Fruit fly (Drosophila melanogaster) whole organism, adult: ENCODE measurements around the gene CG42597.

Experiments
- CG11617 ChIP-seq: fragments of 200-800 bp; sonication (Bioruptor generic); optimal IDR thresholded peaks from 2 replicates; lab custom pipeline; 2017; ENCODE audit warnings: mild to moderate bottlenecking, missing biosample characterization, missing genetic modification reagents, missing genetic modification characterization
- CG12768 ChIP-seq: fragments of 200-800 bp; sonication (Bioruptor generic); optimal IDR thresholded peaks from 2 replicates; lab custom pipeline; 2017; ENCODE audit warnings: missing biosample characterization, missing genetic modification characterization, mild to moderate bottlenecking, moderate library complexity, missing genetic modification reagents
- CG14711 ChIP-seq: fragments of 200-800 bp; sonication (Bioruptor generic); optimal IDR thresholded peaks from 2 replicates; lab custom pipeline; 2018; ENCODE audit warnings: missing biosample characterization, mild to moderate bottlenecking, missing genetic modification characterization, moderate library complexity
- CG1620 ChIP-seq: fragments of 200-800 bp; sonication (Bioruptor generic); optimal IDR thresholded peaks from 2 replicates; lab custom pipeline; 2016; ENCODE audit warnings: missing biosample characterization, missing genetic modification characterization
- CG33017 ChIP-seq: fragments of 200-800 bp; sonication (Bioruptor generic); optimal IDR thresholded peaks from 2 replicates; lab custom pipeline; 2018; ENCODE audit warnings: missing biosample characterization, mild to moderate bottlenecking, missing genetic modification characterization, moderate library complexity
- CG5204 ChIP-seq: fragments of 200-800 bp; sonication (Bioruptor generic); optimal IDR thresholded peaks from 2 replicates; lab custom pipeline; 2016; ENCODE audit warnings: missing biosample characterization, missing genetic modification characterization
- CG7045 ChIP-seq: fragments of 200-800 bp; sonication (Bioruptor generic); optimal IDR thresholded peaks from 2 replicates; lab custom pipeline; 2017; ENCODE audit warnings: missing biosample characterization, mild to moderate bottlenecking, missing genetic modification characterization
- CG7101 ChIP-seq: fragments of 200-800 bp; sonication (Bioruptor generic); optimal IDR thresholded peaks from 2 replicates; lab custom pipeline; 2018; ENCODE audit warnings: missing biosample characterization, mild to moderate bottlenecking, missing genetic modification characterization, moderate library complexity
- Clk ChIP-seq: fragments of 200-800 bp; sonication (Bioruptor generic); optimal IDR thresholded peaks from 2 replicates; lab custom pipeline; 2017; ENCODE audit warnings: missing biosample characterization, missing genetic modification characterization
- Crg-1 ChIP-seq: fragments of 200-800 bp; sonication (Bioruptor generic); optimal IDR thresholded peaks from 2 replicates; lab custom pipeline; 2016; ENCODE audit warnings: missing biosample characterization, missing genetic modification characterization
- Hr96 ChIP-seq: fragments of 200-800 bp; sonication (Bioruptor generic); optimal IDR thresholded peaks from 2 replicates; lab custom pipeline; 2016; ENCODE audit warnings: missing biosample characterization, missing genetic modification characterization
- Mnt ChIP-seq: fragments of 200-800 bp; sonication (Bioruptor generic); optimal IDR thresholded peaks from 2 replicates; lab custom pipeline; 2016; ENCODE audit warnings: missing biosample characterization, mild to moderate bottlenecking, missing genetic modification characterization
- bab1 ChIP-seq: fragments of 200-800 bp; sonication (Bioruptor generic); optimal IDR thresholded peaks from 3 replicates; lab custom pipeline; 2019; ENCODE audit warnings: missing biosample characterization, mild to moderate bottlenecking, missing genetic modification characterization, moderate library complexity
- cic ChIP-seq: fragments of 200-800 bp; sonication (Bioruptor generic); optimal IDR thresholded peaks from 2 replicates; lab custom pipeline; 2017; ENCODE audit warnings: missing biosample characterization, mild to moderate bottlenecking, missing genetic modification characterization, moderate library complexity
- cnc ChIP-seq, 2 experiments: fragments of >200 bp; optimal IDR thresholded peaks; 2 replicates each; lab custom pipeline; 2017
- kay ChIP-seq: fragments of 200-800 bp; sonication (Bioruptor generic); peaks from one replicate; lab custom pipeline; 2016; ENCODE audit warnings: missing biosample characterization, missing genetic modification characterization, borderline replicate concordance
- ovo ChIP-seq: fragments of 200-800 bp; sonication (Bioruptor generic); optimal IDR thresholded peaks from 2 replicates; lab custom pipeline; 2016; ENCODE audit warnings: missing biosample characterization, missing genetic modification characterization
- pad ChIP-seq: fragments of 200-800 bp; sonication (Bioruptor generic); optimal IDR thresholded peaks from 3 replicates; lab custom pipeline; 2017; ENCODE audit warnings: missing biosample characterization, missing genetic modification characterization, mild to moderate bottlenecking, moderate library complexity, missing genetic modification reagents
- tj ChIP-seq: fragments of 200-800 bp; sonication (Bioruptor generic); optimal IDR thresholded peaks from 3 replicates; lab custom pipeline; 2017; ENCODE audit warnings: missing biosample characterization, mild to moderate bottlenecking, missing genetic modification characterization, moderate library complexity
- toe ChIP-seq: fragments of 200-800 bp; sonication (Bioruptor generic); optimal IDR thresholded peaks from 2 replicates; lab custom pipeline; 2016; ENCODE audit warnings: missing biosample characterization, missing genetic modification characterization

CG42597 gene

DNA sequence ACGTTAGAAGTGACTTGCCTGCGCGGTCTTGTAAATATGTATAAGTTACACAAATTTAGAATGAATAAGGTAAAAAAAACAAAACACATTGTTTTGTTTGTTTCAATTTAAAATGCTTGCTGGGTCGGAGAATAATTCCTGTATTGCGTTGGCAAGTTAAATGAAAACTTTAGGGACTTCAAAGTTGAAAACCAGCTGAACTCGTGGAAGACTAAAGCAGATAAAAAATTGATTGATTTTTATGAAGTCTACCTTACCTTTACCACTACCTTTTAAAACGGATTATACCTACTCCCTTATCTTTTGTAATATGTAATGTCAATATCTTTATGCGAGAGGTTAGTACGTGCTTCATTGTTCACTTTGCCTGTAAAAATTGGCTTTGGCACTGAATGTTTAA is at the start of gene CG42597:
Gene CG42597, minus strand, starts transcription at position 101 of the 400 bp plus-strand sequence.
- no peak for TF ChIP-seq cic (GFP tag; lab: Kevin White, UChicago)
- no peak for TF ChIP-seq kay (GFP tag; lab: Kevin White, UChicago)
- no peak for TF ChIP-seq CG33017
- TF ChIP-seq Crg-1 (GFP tag; lab: Kevin White, UChicago): no peak
- no peak for TF ChIP-seq CG14711 (tag; lab: Kevin White, UChicago)
- TF ChIP-seq Hr96 (GFP tag; lab: Kevin White, UChicago): no peak
- TF ChIP-seq ovo (GFP tag; lab: Kevin White, UChicago): no peak
- no peak for TF ChIP-seq toe (GFP tag; lab: Kevin White, UChicago)
- no peak for TF ChIP-seq CG5204 (GFP tag; lab: Kevin White, UChicago)
- no peak for TF ChIP-seq cnc (optimal IDR thresholded peaks at IDR 0.05; lab: Kevin White, UChicago)
- no peak for TF ChIP-seq CG11617 (GFP tag; lab: Kevin White, UChicago)
- no peak for TF ChIP-seq CG7045 (GFP tag; lab: Kevin White, UChicago)
- TF ChIP-seq CG1620 (GFP tag; lab: Kevin White, UChicago): no peak
- TF ChIP-seq tj (GFP tag; lab: Kevin White, UChicago): no peak
- TF ChIP-seq CG12768: no peak
- TF ChIP-seq Clk: no peak

DNA sequence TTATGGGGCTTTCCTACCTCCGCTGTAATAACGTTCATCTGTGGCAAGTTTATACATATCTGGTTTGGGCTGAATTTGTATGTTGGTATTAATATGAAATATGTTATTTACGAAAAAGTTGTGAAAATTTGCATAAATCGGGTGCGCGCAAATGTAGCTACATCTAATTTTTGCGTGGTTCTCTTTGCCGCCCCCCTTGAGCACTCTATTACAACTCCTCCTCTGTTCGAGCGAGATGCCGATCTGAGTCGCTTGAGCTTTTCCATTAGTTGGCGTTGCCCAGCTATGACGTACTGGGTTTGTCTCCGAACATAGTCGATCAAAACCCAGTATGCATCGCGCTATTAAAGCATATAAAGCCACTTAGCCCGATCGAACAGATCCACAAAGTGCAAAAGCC is 43.5 kb upstream of the CG42597 start, which contains the start of gene CG6675:
Gene CG6675, plus strand, starts transcription at position 301 of the 400 bp plus-strand sequence.
- TF ChIP-seq CG7045 (GFP tag; lab: Kevin White, UChicago) (peak; percentile 43), CG33017 (no peak), pad (no peak), kay (GFP tag; lab: Kevin White, UChicago) (peak; percentile 59), CG5204 (GFP tag; lab: Kevin White, UChicago) (peak; percentile 20), CG11617 (GFP tag; lab: Kevin White, UChicago) (no peak)

DNA sequence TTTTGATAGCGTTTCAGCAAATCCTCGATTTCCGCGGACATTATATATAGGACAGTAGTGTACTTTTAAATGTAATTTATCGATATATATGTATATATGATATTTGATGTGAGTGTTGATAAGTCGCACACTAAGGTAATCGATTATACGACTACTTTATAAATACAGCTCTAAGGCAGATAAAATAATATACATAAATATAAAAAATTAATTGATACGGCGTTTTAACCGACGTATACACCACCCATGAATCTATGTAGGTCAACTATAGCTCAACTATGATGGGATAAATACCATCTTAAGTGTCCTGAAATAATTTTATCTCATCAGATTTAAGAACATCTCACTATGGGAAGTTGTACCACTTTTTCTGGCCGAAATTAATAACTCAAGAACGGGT is 42.1 kb upstream of the CG42597 start, which contains the start of gene CG10834:
Gene CG10834, minus strand, starts transcription at position 101 of the 400 bp plus-strand sequence.
- TF ChIP-seq pad (no peak), Mnt (GFP tag; lab: Kevin White, UChicago) (no peak), Crg-1 (GFP tag; lab: Kevin White, UChicago) (no peak), bab1 (GFP tag; lab: Kevin White, UChicago) (no peak), CG7101 (no peak), Clk (no peak)

DNA sequence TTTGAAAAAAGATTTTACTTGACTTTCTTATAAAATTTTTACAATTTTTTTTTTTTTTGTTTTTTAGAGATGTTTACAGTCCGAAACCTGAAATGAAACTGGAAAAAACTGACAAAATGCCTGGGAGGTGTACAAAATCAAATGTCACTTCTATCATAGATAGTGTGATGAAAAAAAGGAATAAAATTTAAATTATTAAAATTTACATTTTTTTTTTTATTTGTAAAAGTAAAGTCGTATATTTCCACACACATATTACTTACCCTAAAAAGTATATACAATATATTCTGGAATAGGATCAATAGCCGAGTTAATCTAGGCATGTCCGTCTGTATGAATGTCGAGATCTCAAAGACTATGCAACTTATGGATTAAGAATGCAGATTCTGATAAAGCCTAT is 40.3 kb upstream of the CG42597 start, which contains the start of gene CG15219:
Gene CG15219, minus strand, starts transcription at position 101 of the 400 bp plus-strand sequence.
- TF ChIP-seq kay (GFP tag; lab: Kevin White, UChicago) (no peak), CG11617 (GFP tag; lab: Kevin White, UChicago) (no peak), Clk (no peak), pad (no peak), Mnt (GFP tag; lab: Kevin White, UChicago) (no peak), CG1620 (GFP tag; lab: Kevin White, UChicago) (no peak), CG7045 (GFP tag; lab: Kevin White, UChicago) (no peak), ovo (GFP tag; lab: Kevin White, UChicago) (no peak), cic (GFP tag; lab: Kevin White, UChicago) (no peak), CG7101 (no peak), CG12768 (no peak)

DNA sequence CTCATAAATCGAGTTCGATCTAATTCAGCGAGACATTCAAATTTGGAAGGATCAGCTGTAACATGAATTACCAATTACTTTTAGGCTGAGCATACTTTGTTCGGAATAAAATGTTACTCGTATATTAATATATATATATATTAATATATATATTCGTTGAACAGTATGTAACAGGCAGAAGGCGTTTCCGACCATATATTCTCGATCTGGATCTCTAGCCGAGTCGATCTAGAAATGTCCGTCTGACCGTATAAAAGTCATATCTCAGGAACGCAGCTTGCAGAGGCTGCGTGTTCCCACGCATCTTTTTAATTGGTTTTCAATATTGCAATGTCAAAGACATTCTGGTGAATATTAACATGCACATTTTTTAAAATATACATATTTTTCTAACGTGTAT is 39.2 kb upstream of the CG42597 start, which contains the start of gene tplus3b:
Gene tplus3b, minus strand, starts transcription at position 101 of the 400 bp plus-strand sequence.
- TF ChIP-seq kay (GFP tag; lab: Kevin White, UChicago) (no peak), ovo (GFP tag; lab: Kevin White, UChicago) (no peak), CG12768 (no peak), tj (GFP tag; lab: Kevin White, UChicago) (no peak), CG1620 (GFP tag; lab: Kevin White, UChicago) (no peak), pad (no peak), CG5204 (GFP tag; lab: Kevin White, UChicago) (no peak), Crg-1 (GFP tag; lab: Kevin White, UChicago) (no peak), cic (GFP tag; lab: Kevin White, UChicago) (no peak), bab1 (GFP tag; lab: Kevin White, UChicago) (no peak), Hr96 (GFP tag; lab: Kevin White, UChicago) (no peak), cnc (optimal IDR thresholded peaks at IDR 0.05; lab: Kevin White, UChicago) (no peak), CG14711 (tag; lab: Kevin White, UChicago) (no peak), toe (GFP tag; lab: Kevin White, UChicago) (no peak), CG7101 (no peak), Clk (no peak), CG33017 (no peak), CG7045 (GFP tag; lab: Kevin White, UChicago) (no peak)

DNA sequence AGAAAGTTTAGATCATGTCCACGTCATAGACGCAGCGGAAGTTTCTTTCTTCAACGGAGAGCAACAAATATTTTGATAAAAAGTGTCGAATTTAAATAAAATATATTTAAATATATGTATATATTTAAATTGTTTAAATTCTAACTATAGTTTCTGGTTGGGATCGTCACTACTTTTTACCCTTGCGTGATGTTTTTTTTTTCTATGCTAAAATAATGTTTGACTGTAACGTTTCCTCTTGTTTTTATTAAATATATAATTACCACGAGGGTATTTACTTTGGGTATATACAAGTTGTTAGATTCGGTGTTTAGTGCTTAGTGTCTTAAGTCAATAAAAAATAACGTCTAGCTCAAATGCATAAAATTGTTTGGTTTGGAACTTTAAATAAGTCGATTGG is 14.2 kb upstream of the CG42597 start, which contains the start of gene ttm3:
Gene ttm3, plus strand, starts transcription at position 301 of the 400 bp plus-strand sequence.
- TF ChIP-seq Hr96 (GFP tag; lab: Kevin White, UChicago): no peak
- TF ChIP-seq CG5204 (GFP tag; lab: Kevin White, UChicago): no peak
- TF ChIP-seq cnc (optimal IDR thresholded peaks at IDR 0.05; lab: Kevin White, UChicago): no peak
- no peak for TF ChIP-seq Crg-1 (GFP tag; lab: Kevin White, UChicago)
- no peak for TF ChIP-seq Mnt (GFP tag; lab: Kevin White, UChicago)
- no peak for TF ChIP-seq Clk
- no peak for TF ChIP-seq tj (GFP tag; lab: Kevin White, UChicago)
- no peak for TF ChIP-seq CG33017
- no peak for TF ChIP-seq ovo (GFP tag; lab: Kevin White, UChicago)
